Fruit fly (Drosophila melanogaster) whole organism, pupa: ENCODE data around the gene CG8607.

Source experiments
- CG10348 ChIP-seq: fragments of 200-800 bp; sonication (Bioruptor generic); IDR thresholded peaks from 2 replicates; pipeline ENCODE4 v1.3.6; 2022; ENCODE audit warnings: missing biosample characterization, missing genetic modification characterization
- CG12605 ChIP-seq: fragments of 200-800 bp; sonication (Bioruptor generic); IDR thresholded peaks from 2 replicates; pipeline ENCODE4 v1.3.6; 2022; ENCODE audit warnings: missing biosample characterization, missing genetic modification characterization
- CG13204 ChIP-seq: fragments of 200-800 bp; sonication (Bioruptor generic); optimal IDR thresholded peaks from 2 replicates; lab custom pipeline; 2018; ENCODE audit warnings: missing biosample characterization, mild to moderate bottlenecking, missing genetic modification characterization, moderate library complexity
- CG14655 ChIP-seq: fragments of 200-800 bp; sonication (Bioruptor generic); optimal IDR thresholded peaks from 3 replicates; lab custom pipeline; 2017; ENCODE audit warnings: mild to moderate bottlenecking, missing biosample characterization, missing genetic modification reagents, missing genetic modification characterization
- CG15710 ChIP-seq: fragments of 200-800 bp; sonication (Bioruptor generic); optimal IDR thresholded peaks from 2 replicates; lab custom pipeline; 2018; ENCODE audit warnings: missing biosample characterization, mild to moderate bottlenecking, missing genetic modification characterization, moderate library complexity
- CG17806 ChIP-seq: fragments of 200-800 bp; sonication (Bioruptor generic); optimal IDR thresholded peaks from 2 replicates; lab custom pipeline; 2018; ENCODE audit warnings: missing biosample characterization, mild to moderate bottlenecking, missing genetic modification characterization, moderate library complexity
- CG32121 ChIP-seq: fragments of 200-800 bp; sonication (Bioruptor generic); IDR thresholded peaks from 2 replicates; pipeline ENCODE4 v1.3.6; 2022; ENCODE audit warnings: missing biosample characterization, missing genetic modification characterization
- CG34367 ChIP-seq: fragments of 200-800 bp; sonication (Bioruptor generic); optimal IDR thresholded peaks from 2 replicates; lab custom pipeline; 2018; ENCODE audit warnings: missing biosample characterization, mild to moderate bottlenecking, missing genetic modification characterization
- CG4496 ChIP-seq: fragments of 200-800 bp; sonication (Bioruptor generic); IDR thresholded peaks from 3 replicates; pipeline ENCODE4 v1.3.6; 2022; ENCODE audit warnings: missing biosample characterization, missing genetic modification characterization
- CG8159 ChIP-seq: fragments of 200-800 bp; sonication (Bioruptor generic); optimal IDR thresholded peaks from 3 replicates; lab custom pipeline; 2018; ENCODE audit warnings: missing biosample characterization, mild to moderate bottlenecking, missing genetic modification characterization, moderate library complexity
- CG8301 ChIP-seq: fragments of 200-800 bp; sonication (Bioruptor generic); optimal IDR thresholded peaks from 2 replicates; lab custom pipeline; 2018; ENCODE audit warnings: missing biosample characterization, mild to moderate bottlenecking, missing genetic modification characterization
- CG9948 ChIP-seq: fragments of 200-800 bp; sonication (Bioruptor generic); optimal IDR thresholded peaks from 2 replicates; lab custom pipeline; 2018; ENCODE audit warnings: missing biosample characterization, mild to moderate bottlenecking, missing genetic modification characterization, moderate library complexity
- D1 ChIP-seq: fragments of 200-800 bp; sonication (Bioruptor generic); optimal IDR thresholded peaks from 2 replicates; lab custom pipeline; 2018; ENCODE audit warnings: missing biosample characterization, mild to moderate bottlenecking, missing genetic modification characterization, moderate library complexity
- EcR ChIP-seq: fragments of 200-800 bp; sonication (Bioruptor generic); optimal IDR thresholded peaks from 3 replicates; lab custom pipeline; 2019; ENCODE audit warnings: missing biosample characterization, missing genetic modification characterization, mild to moderate bottlenecking, moderate library complexity, missing genetic modification reagents
- Ets98B ChIP-seq: fragments of 200-800 bp; sonication (Bioruptor generic); IDR thresholded peaks from 2 replicates; pipeline ENCODE4 v1.3.6; 2022; ENCODE audit warnings: missing biosample characterization, missing genetic modification characterization
- Pif1A ChIP-seq: fragments of 200-800 bp; sonication (Bioruptor generic); optimal IDR thresholded peaks from 3 replicates; lab custom pipeline; 2016; ENCODE audit warnings: missing biosample characterization, missing genetic modification characterization
- Pif1B ChIP-seq: fragments of 200-800 bp; sonication (Bioruptor generic); optimal IDR thresholded peaks from 3 replicates; lab custom pipeline; 2016; ENCODE audit warnings: missing biosample characterization, missing genetic modification characterization
- Snoo ChIP-seq: fragments of 200-800 bp; sonication (Bioruptor generic); optimal IDR thresholded peaks from 3 replicates; lab custom pipeline; 2017; ENCODE audit warnings: missing biosample characterization, mild to moderate bottlenecking, missing genetic modification characterization, inconsistent platforms
- fd96Ca ChIP-seq: fragments of 200-800 bp; sonication (Bioruptor generic); IDR thresholded peaks from 3 replicates; pipeline ENCODE4 v1.3.6; 2022; ENCODE audit warnings: missing biosample characterization, missing genetic modification characterization
- gl ChIP-seq: fragments of 200-800 bp; sonication (Bioruptor generic); optimal IDR thresholded peaks from 2 replicates; lab custom pipeline; 2018; ENCODE audit warnings: missing biosample characterization, mild to moderate bottlenecking, missing genetic modification characterization
- rn ChIP-seq: fragments of 200-800 bp; sonication (Bioruptor generic); IDR thresholded peaks from 2 replicates; pipeline ENCODE4 v1.3.6; 2022; ENCODE audit warnings: missing biosample characterization, missing genetic modification characterization

Gene CG8607

DNA sequence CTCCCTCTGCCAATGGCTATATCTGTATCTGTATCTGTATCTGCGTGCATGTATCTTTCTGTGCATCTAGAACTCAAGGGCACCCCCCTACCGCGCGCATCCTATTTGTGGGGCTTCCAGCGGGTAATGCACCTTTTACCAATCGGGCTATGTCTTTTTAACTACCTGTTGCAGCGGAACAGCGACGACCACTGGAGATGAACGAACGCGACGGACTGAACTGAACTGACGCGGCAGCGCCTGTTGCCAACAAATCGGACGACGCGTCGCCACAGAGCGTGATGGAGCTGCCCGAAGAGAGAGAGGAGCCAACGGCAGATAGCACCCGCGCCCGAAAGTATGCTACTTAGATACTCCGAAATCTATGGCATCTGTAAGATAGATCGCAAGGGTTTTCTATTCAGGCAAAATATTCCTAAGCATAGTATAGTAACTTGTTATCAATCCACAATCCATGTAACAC is 25.1 kb downstream of the CG8607 start, which contains the start of gene Cln7:
Cln7 (minus strand) TSS at position 219 of the 463 bp plus-strand sequence.
- TF ChIP-seq CG17806, result no peak
- peak; percentile 81 for TF ChIP-seq gl (tag; lab: Kevin White, UChicago)
- TF ChIP-seq Pif1B, result peak; percentile 66
- peak; percentile 80 for TF ChIP-seq CG4496 (GFP tag; lab: Robert Waterston, UW)
- no peak for TF ChIP-seq D1 (tag; lab: Kevin White, UChicago)
- TF ChIP-seq CG8159, result peak; percentile 51
- TF ChIP-seq Ets98B (GFP tag; lab: Robert Waterston, UW), result peak; percentile 89
- no peak for TF ChIP-seq rn (GFP tag; lab: Robert Waterston, UW)
- TF ChIP-seq CG32121 (GFP tag; lab: Robert Waterston, UW), result peak; percentile 80
- no peak for TF ChIP-seq CG9948 (tag; lab: Kevin White, UChicago)
- TF ChIP-seq Snoo, result peak; percentile 62
- no peak for TF ChIP-seq CG10348
- TF ChIP-seq CG12605 (GFP tag; lab: Robert Waterston, UW), result peak; percentile 78
- peak; percentile 76 for TF ChIP-seq fd96Ca (GFP tag; lab: Robert Waterston, UW)
- TF ChIP-seq CG15710 (tag; lab: Kevin White, UChicago), result peak; percentile 26
- TF ChIP-seq CG13204 (GFP tag; lab: Kevin White, UChicago), result peak; percentile 82
- TF ChIP-seq EcR (GFP tag; lab: Kevin White, UChicago), result peak; percentile 99

DNA sequence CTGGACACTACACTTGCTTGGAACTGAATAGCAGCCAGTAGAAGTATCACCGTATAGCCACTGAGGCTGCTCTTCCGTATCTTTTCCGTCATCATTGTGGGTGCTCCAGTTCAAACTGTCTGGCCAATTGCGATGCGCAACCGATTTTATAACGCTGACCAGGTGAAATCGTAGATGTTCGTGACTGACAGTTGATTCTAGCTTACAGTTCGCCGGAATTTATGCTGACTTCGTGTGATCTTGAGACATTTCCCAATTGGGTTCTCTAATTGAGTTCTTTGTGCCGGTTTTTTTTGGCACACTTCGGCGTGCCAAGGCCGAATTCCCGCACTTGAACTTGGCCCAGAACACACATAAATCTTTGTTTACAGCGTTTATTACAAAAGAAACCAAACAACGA is 27.1 kb downstream of the CG8607 start, which contains the start of gene CG14834:
CG14834 (minus strand) TSS at position 173 of the 400 bp plus-strand sequence.
- TF ChIP-seq rn (GFP tag; lab: Robert Waterston, UW) (no peak), CG14655 (no peak), CG4496 (GFP tag; lab: Robert Waterston, UW) (no peak), CG15710 (tag; lab: Kevin White, UChicago) (no peak), CG13204 (GFP tag; lab: Kevin White, UChicago) (no peak), CG12605 (GFP tag; lab: Robert Waterston, UW) (no peak), fd96Ca (GFP tag; lab: Robert Waterston, UW) (no peak), gl (tag; lab: Kevin White, UChicago) (no peak)
- TF ChIP-seq, all 21 proteins: peak for 0

dm6 chr3L:7347984-7348631 is 28.2 kb downstream of the CG8607 start, which contains the start of the genes Srp19 and qm:
TSS of gene Srp19 (minus strand) at chr3L:7348034.
TSS of gene qm (plus strand) at chr3L:7348313.
- TF ChIP-seq CG17806, result no peak
- TF ChIP-seq CG14655, result no peak
- peak; percentile 27; the same call in 2 of the 3 replicates for TF ChIP-seq fd96Ca (GFP tag; lab: Robert Waterston, UW)
- TF ChIP-seq Ets98B (GFP tag; lab: Robert Waterston, UW), result peak; percentile 43; the same call in 1 of the 2 replicates
- no peak for TF ChIP-seq Snoo
- no peak for TF ChIP-seq D1 (tag; lab: Kevin White, UChicago)
- TF ChIP-seq EcR (GFP tag; lab: Kevin White, UChicago), result peak; percentile 44
- no peak for TF ChIP-seq CG9948 (tag; lab: Kevin White, UChicago)
- TF ChIP-seq Pif1B, result no peak
- no peak for TF ChIP-seq CG8159
- TF ChIP-seq CG13204 (GFP tag; lab: Kevin White, UChicago), result peak; percentile 61
- peak; percentile 25; the same call in 1 of the 2 replicates for TF ChIP-seq CG32121 (GFP tag; lab: Robert Waterston, UW)
- peak; percentile 20 for TF ChIP-seq gl (tag; lab: Kevin White, UChicago)
- no peak for TF ChIP-seq rn (GFP tag; lab: Robert Waterston, UW)
- TF ChIP-seq CG15710 (tag; lab: Kevin White, UChicago), result peak; percentile 11
- TF ChIP-seq CG4496 (GFP tag; lab: Robert Waterston, UW), result peak; percentile 59; the same call in 1 of the 3 replicates
- peak; percentile 64 for TF ChIP-seq CG12605 (GFP tag; lab: Robert Waterston, UW)
- no peak for TF ChIP-seq CG8301 (tag; lab: Kevin White, UChicago)
- no peak for TF ChIP-seq CG34367
- no peak for TF ChIP-seq CG10348
- no peak for TF ChIP-seq Pif1A (GFP tag; lab: Kevin White, UChicago)

dm6 chr3L:7349311-7349710 is 29.4 kb downstream of the CG8607 start:
- TF ChIP-seq CG13204 (GFP tag; lab: Kevin White, UChicago) (no peak), CG8301 (tag; lab: Kevin White, UChicago) (no peak), CG10348 (no peak), CG14655 (no peak), CG17806 (no peak), CG9948 (tag; lab: Kevin White, UChicago) (no peak), CG8159 (no peak), rn (GFP tag; lab: Robert Waterston, UW) (no peak), CG12605 (GFP tag; lab: Robert Waterston, UW) (no peak), D1 (tag; lab: Kevin White, UChicago) (no peak), CG32121 (GFP tag; lab: Robert Waterston, UW) (no peak), CG34367 (no peak), Snoo (no peak), Pif1B (no peak)

dm6 chr3L:7356386-7357117 is 36.7 kb downstream of the CG8607 start, which contains the start of gene CTCF:
TSS of gene CTCF (minus strand) at chr3L:7356713.
- TF ChIP-seq fd96Ca (GFP tag; lab: Robert Waterston, UW) (peak; percentile 30; the same call in 1 of the 3 replicates), CG8301 (tag; lab: Kevin White, UChicago) (no peak), CG9948 (tag; lab: Kevin White, UChicago) (peak; percentile 12), CG15710 (tag; lab: Kevin White, UChicago) (peak; percentile 13)
